Worm (Caenorhabditis elegans) whole organism, late embryonic: ENCODE measurements around the gene M142.8.

ENCODE experiments used
- C08G9.2 ChIP-seq: sonication (generic microtip); optimal IDR thresholded peaks from 2 replicates; lab custom pipeline; 2016; ENCODE audit warnings: mild to moderate bottlenecking, missing genetic modification characterization, moderate library complexity, missing compliant biosample characterization
- ama-1 ChIP-seq: fragments of 150-350 bp; optimal IDR thresholded peaks from 2 replicates; lab custom pipeline; 2014
- elt-2 ChIP-seq: sonication (generic microtip); optimal IDR thresholded peaks from 2 replicates; lab custom pipeline; 2016; ENCODE audit warnings: missing genetic modification reagents, missing genetic modification characterization, missing compliant biosample characterization
- fkh-10 ChIP-seq: fragments of 150-350 bp; optimal IDR thresholded peaks from 2 replicates; lab custom pipeline; 2014; ENCODE audit warnings: missing biosample characterization, missing genetic modification reagents, missing genetic modification characterization
- sox-4 ChIP-seq: sonication (generic microtip); optimal IDR thresholded peaks from 2 replicates; lab custom pipeline; 2017; ENCODE audit warnings: mild to moderate bottlenecking, missing genetic modification characterization, inconsistent platforms, missing compliant biosample characterization
- syd-9 ChIP-seq: sonication (generic microtip); optimal IDR thresholded peaks from 2 replicates; lab custom pipeline; 2016; ENCODE audit warnings: mild to moderate bottlenecking, missing genetic modification characterization, moderate library complexity, missing compliant biosample characterization

DNA sequence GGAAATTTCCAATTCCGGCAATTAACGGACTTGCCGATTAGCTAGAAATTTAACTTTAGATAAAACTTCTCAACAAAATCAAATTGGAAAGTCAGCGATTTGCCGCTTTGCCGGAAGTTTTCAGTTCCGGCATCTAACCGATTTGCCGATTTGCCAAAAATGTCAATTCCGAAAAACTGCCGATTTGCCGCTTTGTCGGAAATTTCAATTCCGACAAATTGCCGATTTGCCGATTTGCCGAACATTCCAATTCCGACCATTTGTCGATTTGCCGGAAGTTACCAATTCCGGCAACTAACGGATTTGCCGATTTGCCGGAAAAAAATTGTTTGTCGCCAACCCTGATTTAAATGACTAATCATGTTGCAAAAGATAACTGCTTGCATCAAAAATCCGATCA lies 24.3 kb upstream of the M142.8 start:
- TF ChIP-seq C08G9.2 (no peak), ama-1 (lab: Kevin White, UChicago) (no peak), syd-9 (no peak), sox-4 (tag; lab: Kevin White, UChicago) (no peak), fkh-10 (GFP tag; lab: Kevin White, UChicago) (no peak), elt-2 (tag; lab: Kevin White, UChicago) (no peak)
